Fruit fly (Drosophila melanogaster) whole organism, prepupa: ENCODE results near the gene Spf45.

Experiments used
- CG11902 ChIP-seq: fragments of 200-800 bp; sonication (Bioruptor generic); optimal IDR thresholded peaks from 3 replicates; lab custom pipeline; 2016; ENCODE audit warnings: missing biosample characterization, missing genetic modification characterization
- CG15336 ChIP-seq: fragments of 200-800 bp; sonication (Bioruptor generic); IDR thresholded peaks from 2 replicates; pipeline ENCODE4 v1.3.6; 2022; ENCODE audit warnings: missing biosample characterization, missing genetic modification characterization
- CG16779 ChIP-seq: fragments of 200-800 bp; sonication (Bioruptor generic); optimal IDR thresholded peaks from 3 replicates; lab custom pipeline; 2017; ENCODE audit warnings: missing biosample characterization, mild to moderate bottlenecking, missing genetic modification characterization
- CG6163 ChIP-seq: fragments of 200-800 bp; sonication (Bioruptor generic); IDR thresholded peaks from 3 replicates; pipeline ENCODE4 v1.3.6; 2022; ENCODE audit warnings: missing biosample characterization, missing genetic modification characterization
- CG6792 ChIP-seq: fragments of 200-800 bp; sonication (Bioruptor generic); optimal IDR thresholded peaks from 3 replicates; lab custom pipeline; 2016; ENCODE audit warnings: missing biosample characterization, missing genetic modification characterization
- CG6808 ChIP-seq: fragments of 200-800 bp; sonication (Bioruptor generic); optimal IDR thresholded peaks from 3 replicates; lab custom pipeline; 2017; ENCODE audit warnings: missing biosample characterization, missing genetic modification characterization, mild to moderate bottlenecking, moderate library complexity, missing genetic modification reagents
- CG8119 ChIP-seq: fragments of 200-800 bp; sonication (Bioruptor generic); IDR thresholded peaks from 3 replicates; pipeline ENCODE4 v1.3.6; 2022; ENCODE audit warnings: missing biosample characterization, missing genetic modification characterization
- CG8632 ChIP-seq: fragments of 200-800 bp; sonication (Bioruptor generic); optimal IDR thresholded peaks from 3 replicates; lab custom pipeline; 2016; ENCODE audit warnings: missing biosample characterization, missing genetic modification characterization
- Eip78C ChIP-seq: fragments of 200-800 bp; sonication (Bioruptor generic); peaks from one replicate; lab custom pipeline; 2016; ENCODE audit warnings: missing biosample characterization, missing genetic modification characterization
- Eip93F ChIP-seq: fragments of 200-800 bp; sonication (Bioruptor generic); optimal IDR thresholded peaks from 2 replicates; lab custom pipeline; 2016; ENCODE audit warnings: missing biosample characterization, mild to moderate bottlenecking, missing genetic modification characterization
- Ets21C ChIP-seq: fragments of 200-800 bp; sonication (Bioruptor generic); optimal IDR thresholded peaks from 3 replicates; lab custom pipeline; 2016; ENCODE audit warnings: missing biosample characterization, missing genetic modification characterization
- Ets96B ChIP-seq: fragments of 200-800 bp; optimal IDR thresholded peaks from 2 replicates; lab custom pipeline; 2019; ENCODE audit warnings: missing biosample characterization, mild to moderate bottlenecking, missing genetic modification characterization, moderate library complexity
- OdsH ChIP-seq: fragments of 200-800 bp; sonication (Bioruptor generic); optimal IDR thresholded peaks from 3 replicates; lab custom pipeline; 2016; ENCODE audit warnings: missing biosample characterization, missing genetic modification characterization
- cyc ChIP-seq: fragments of 200-800 bp; sonication (Bioruptor generic); optimal IDR thresholded peaks from 3 replicates; lab custom pipeline; 2016; ENCODE audit warnings: missing biosample characterization, missing genetic modification characterization
- eg ChIP-seq: fragments of 200-800 bp; sonication (Bioruptor generic); IDR thresholded peaks from 3 replicates; pipeline ENCODE4 v1.3.6; 2022; ENCODE audit warnings: missing biosample characterization, missing genetic modification characterization
- esn ChIP-seq: fragments of 200-800 bp; sonication (Bioruptor generic); optimal IDR thresholded peaks from 2 replicates; lab custom pipeline; 2016; ENCODE audit warnings: missing biosample characterization, mild to moderate bottlenecking, missing genetic modification characterization, moderate library complexity
- fd59A ChIP-seq: fragments of 200-800 bp; sonication (Bioruptor generic); optimal IDR thresholded peaks from 2 replicates; lab custom pipeline; 2017; ENCODE audit warnings: missing biosample characterization, mild to moderate bottlenecking, missing genetic modification characterization, missing genetic modification reagents
- svp ChIP-seq: fragments of 200-800 bp; sonication (Bioruptor generic); peaks from one replicate; lab custom pipeline; 2016; ENCODE audit warnings: missing biosample characterization, missing genetic modification characterization
- vri ChIP-seq: fragments of 200-800 bp; sonication (Bioruptor generic); optimal IDR thresholded peaks from 3 replicates; lab custom pipeline; 2016; ENCODE audit warnings: missing biosample characterization, mild to moderate bottlenecking, missing genetic modification characterization

Spf45 gene

dm6 chr2L:23025815-23026214 lies 42.4 kb downstream of the Spf45 start, which contains the start of gene Cht10:
TSS of gene Cht10 (minus strand) at chr2L:23025915.
- TF ChIP-seq vri (GFP tag; lab: Kevin White, UChicago): no peak
- no peak for TF ChIP-seq CG6808
- no peak for TF ChIP-seq Eip93F
- no peak for TF ChIP-seq Ets96B (tag; lab: Kevin White, UChicago)
- TF ChIP-seq esn (GFP tag; lab: Kevin White, UChicago): no peak
- TF ChIP-seq CG16779: no peak

dm6 chr2L:23025386-23025785 lies 42.8 kb downstream of the Spf45 start:
- TF ChIP-seq svp (peak; percentile 34), eg (GFP tag; lab: Robert Waterston, UW) (no peak), Eip78C (GFP tag; lab: Kevin White, UChicago) (peak; percentile 50)
- TF ChIP-seq, all 60 proteins: peak for 2

dm6 chr2L:23023893-23024292 lies 44.3 kb downstream of the Spf45 start:
- TF ChIP-seq CG8632 (GFP tag; lab: Kevin White, UChicago): no peak
- TF ChIP-seq CG15336 (GFP tag; lab: Robert Waterston, UW): no peak
- no peak for TF ChIP-seq Ets21C (GFP tag; lab: Kevin White, UChicago)
- no peak for TF ChIP-seq CG6792
- TF ChIP-seq cyc (GFP tag; lab: Kevin White, UChicago): no peak
- TF ChIP-seq eg (GFP tag; lab: Robert Waterston, UW): no peak
- no peak for TF ChIP-seq CG6163 (GFP tag; lab: Robert Waterston, UW)
- TF ChIP-seq CG11902: no peak
- TF ChIP-seq esn (GFP tag; lab: Kevin White, UChicago): no peak
- no peak for TF ChIP-seq CG8119 (GFP tag; lab: Robert Waterston, UW)
- no peak for TF ChIP-seq svp
- no peak for TF ChIP-seq fd59A
- no peak for TF ChIP-seq OdsH (GFP tag; lab: Kevin White, UChicago)
